Fruit fly (Drosophila melanogaster): Measurements from ENCODE around the gene CG44385.

The CG44385 gene

dm6 chrX:11087384-11087783 lies 44.8 kb downstream of the CG44385 start:
- TF ChIP-seq pan (optimal IDR thresholded peaks at IDR 0.05) (no peak), EcR (GFP tag; optimal IDR thresholded peaks at IDR 0.05) (no peak), usp (GFP tag; optimal IDR thresholded peaks at IDR 0.05) (no peak)

DNA sequence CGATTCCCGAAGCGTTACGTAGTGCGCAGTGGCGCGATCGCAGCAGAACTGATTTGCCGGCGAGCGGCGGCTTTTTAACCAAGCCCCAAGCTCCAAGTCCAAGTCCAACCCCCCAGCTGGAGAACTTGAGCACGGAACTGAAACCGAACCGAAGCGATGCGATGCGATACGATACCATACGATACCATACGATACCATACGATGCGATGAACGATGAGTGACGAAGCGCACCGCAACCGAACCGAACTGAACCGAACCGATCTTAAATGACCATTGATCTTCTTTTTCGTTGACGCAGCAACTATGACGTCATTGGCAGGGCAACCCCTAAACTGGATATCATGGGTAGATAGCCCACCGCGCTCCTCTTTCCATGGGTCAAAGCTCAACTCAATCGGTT lies 46.0 kb downstream of the CG44385 start, which contains the start of gene sev:
Gene sev, minus strand, starts transcription at position 50 of the 400 bp plus-strand sequence.
- TF ChIP-seq EcR (GFP tag; optimal IDR thresholded peaks at IDR 0.05): no peak
- TF ChIP-seq usp (GFP tag; optimal IDR thresholded peaks at IDR 0.05): no peak
- no peak for TF ChIP-seq Dll (optimal IDR thresholded peaks at IDR 0.05)
- TF ChIP-seq CG8478 (optimal IDR thresholded peaks at IDR 0.05): no peak
- TF ChIP-seq psq (optimal IDR thresholded peaks at IDR 0.05): no peak
- no peak for TF ChIP-seq pan (optimal IDR thresholded peaks at IDR 0.05)

dm6 chrX:11083007-11083406 lies 49.2 kb downstream of the CG44385 start:
- TF ChIP-seq pan (optimal IDR thresholded peaks at IDR 0.05) (no peak), Dll (optimal IDR thresholded peaks at IDR 0.05) (no peak), usp (GFP tag; optimal IDR thresholded peaks at IDR 0.05) (no peak), EcR (GFP tag; optimal IDR thresholded peaks at IDR 0.05) (no peak), psq (optimal IDR thresholded peaks at IDR 0.05) (no peak), CG8478 (optimal IDR thresholded peaks at IDR 0.05) (no peak)

- TF ChIP-seq Dll (optimal IDR thresholded peaks at IDR 0.05) (no peak), usp (GFP tag; optimal IDR thresholded peaks at IDR 0.05) (no peak)
These were observed 50.4 kb downstream of the CG44385 start for dm6 chrX:11081834-11082233.
